Worm (Caenorhabditis elegans) whole organism, L3 larva: ENCODE data around the gene fbxb-1.
A peak's percentile ranks its signal among the peaks of the same experiment; 100 is the strongest.

Source experiments
- R02D3.7 ChIP-seq: fragments of 150-350 bp; optimal IDR thresholded peaks from 2 replicates; lab custom pipeline; 2014; ENCODE audit warnings: missing biosample characterization, missing genetic modification characterization
- ZK546.5 ChIP-seq: sonication (generic microtip); optimal IDR thresholded peaks from 2 replicates; lab custom pipeline; 2017; ENCODE audit warnings: missing biosample characterization, missing genetic modification characterization
- ama-1 ChIP-seq: fragments of 150-350 bp; optimal IDR thresholded peaks from 2 replicates; lab custom pipeline; 2018
- ceh-16 ChIP-seq: sonication (generic microtip); optimal IDR thresholded peaks from 2 replicates; lab custom pipeline; 2017; ENCODE audit warnings: missing biosample characterization, missing genetic modification characterization
- ceh-28 ChIP-seq: fragments of 150-350 bp; optimal IDR thresholded peaks from 2 replicates; lab custom pipeline; 2014; ENCODE audit warnings: missing biosample characterization, missing genetic modification reagents, missing genetic modification characterization
- ceh-82 ChIP-seq: fragments of 150-350 bp; optimal IDR thresholded peaks from 2 replicates; lab custom pipeline; 2014; ENCODE audit warnings: missing biosample characterization, missing genetic modification characterization
- ceh-9 ChIP-seq: sonication (generic microtip); optimal IDR thresholded peaks from 2 replicates; lab custom pipeline; 2018; ENCODE audit warnings: missing biosample characterization, missing genetic modification characterization
- daf-12 ChIP-seq: fragments of 150-350 bp; optimal IDR thresholded peaks from 2 replicates; lab custom pipeline; 2014; ENCODE audit warnings: missing biosample characterization, missing genetic modification reagents, missing genetic modification characterization
- egl-5 ChIP-seq: fragments of 150-350 bp; optimal IDR thresholded peaks from 2 replicates; lab custom pipeline; 2017; ENCODE audit warnings: missing biosample characterization, missing genetic modification reagents, missing genetic modification characterization, inconsistent platforms
- elt-2 ChIP-seq: sonication (generic microtip); optimal IDR thresholded peaks from 2 replicates; lab custom pipeline; 2016; ENCODE audit warnings: missing genetic modification reagents, mild to moderate bottlenecking, missing genetic modification characterization, missing compliant biosample characterization
- elt-3 ChIP-seq, 3 experiments: fragments of 150-350 bp in 1 of 3; sonication (generic microtip) in 2 of 3; optimal IDR thresholded peaks; 2 replicates in 2 of 3; 4 replicates in 1 of 3; lab custom pipeline; 2014 to 2017; ENCODE audit warnings: missing biosample characterization in 3 of 3, missing genetic modification characterization in 3 of 3
- eor-1 ChIP-seq, 2 experiments: fragments of 150-350 bp; optimal IDR thresholded peaks; 2 replicates each; lab custom pipeline; 2014 to 2018; ENCODE audit warnings: missing biosample characterization in 2 of 2, missing genetic modification characterization in 2 of 2
- fkh-10 ChIP-seq: sonication (generic microtip); optimal IDR thresholded peaks from 2 replicates; lab custom pipeline; 2017; ENCODE audit warnings: missing biosample characterization, missing genetic modification reagents, missing genetic modification characterization
- fkh-2 ChIP-seq: fragments of 150-350 bp; optimal IDR thresholded peaks from 2 replicates; lab custom pipeline; 2014; ENCODE audit warnings: missing biosample characterization, missing genetic modification reagents, missing genetic modification characterization
- hmg-11 ChIP-seq: sonication (generic microtip); optimal IDR thresholded peaks from 2 replicates; lab custom pipeline; 2016; ENCODE audit warnings: missing genetic modification characterization, missing compliant biosample characterization
- jun-1 ChIP-seq: fragments of 150-350 bp; optimal IDR thresholded peaks from 2 replicates; lab custom pipeline; 2014; ENCODE audit warnings: missing biosample characterization, missing genetic modification reagents, missing genetic modification characterization
- lin-15B ChIP-seq: fragments of 150-350 bp; optimal IDR thresholded peaks from 2 replicates; lab custom pipeline; 2014; ENCODE audit warnings: missing biosample characterization, missing genetic modification characterization
- lin-39 ChIP-seq: fragments of 150-350 bp; optimal IDR thresholded peaks from 2 replicates; lab custom pipeline; 2018; ENCODE audit warnings: missing biosample characterization, missing genetic modification reagents, missing genetic modification characterization
- mdl-1 ChIP-seq: fragments of 150-350 bp; optimal IDR thresholded peaks from 2 replicates; lab custom pipeline; 2014; ENCODE audit warnings: missing biosample characterization, missing genetic modification characterization
- mml-1 ChIP-seq: fragments of 150-350 bp; sonication (generic microtip); optimal IDR thresholded peaks from 3 replicates; lab custom pipeline; 2014; ENCODE audit warnings: missing biosample characterization, missing genetic modification characterization
- nfya-1 ChIP-seq: sonication (generic microtip); optimal IDR thresholded peaks from 2 replicates; lab custom pipeline; 2017; ENCODE audit warnings: missing genetic modification characterization, mild to moderate bottlenecking, missing compliant biosample characterization, antibody characterized with exemption, moderate library complexity; ENCODE audit not compliant: insufficient read depth
- nhr-11 ChIP-seq: fragments of 150-350 bp; optimal IDR thresholded peaks from 2 replicates; lab custom pipeline; 2014; ENCODE audit warnings: missing biosample characterization, missing genetic modification characterization
- nhr-12 ChIP-seq: fragments of 150-350 bp; optimal IDR thresholded peaks from 2 replicates; lab custom pipeline; 2014; ENCODE audit warnings: missing biosample characterization, missing genetic modification characterization
- nhr-23 ChIP-seq: fragments of 150-350 bp; optimal IDR thresholded peaks from 2 replicates; lab custom pipeline; 2014; ENCODE audit warnings: missing biosample characterization, missing genetic modification reagents, missing genetic modification characterization
- nhr-237 ChIP-seq: fragments of 150-350 bp; optimal IDR thresholded peaks from 2 replicates; lab custom pipeline; 2014; ENCODE audit warnings: missing biosample characterization, missing genetic modification characterization
- nhr-25 ChIP-seq: sonication (generic microtip); optimal IDR thresholded peaks from 2 replicates; lab custom pipeline; 2017; ENCODE audit warnings: missing biosample characterization, missing genetic modification characterization
- nhr-28 ChIP-seq: fragments of 150-350 bp; optimal IDR thresholded peaks from 2 replicates; lab custom pipeline; 2014; ENCODE audit warnings: missing biosample characterization, missing genetic modification characterization
- nhr-43 ChIP-seq: sonication (generic microtip); optimal IDR thresholded peaks from 2 replicates; lab custom pipeline; 2016; ENCODE audit warnings: mild to moderate bottlenecking, missing genetic modification characterization, missing compliant biosample characterization; ENCODE audit not compliant: poor library complexity, severe bottlenecking
- nhr-67 ChIP-seq: fragments of 150-350 bp; optimal IDR thresholded peaks from 2 replicates; lab custom pipeline; 2014; ENCODE audit warnings: missing biosample characterization, missing genetic modification characterization
- nhr-76 ChIP-seq: fragments of 150-350 bp; sonication (generic microtip); optimal IDR thresholded peaks from 5 replicates; lab custom pipeline; 2014; ENCODE audit warnings: missing biosample characterization, missing genetic modification characterization
- nhr-77 ChIP-seq: fragments of 150-350 bp; optimal IDR thresholded peaks from 2 replicates; lab custom pipeline; 2014; ENCODE audit warnings: missing biosample characterization, missing genetic modification characterization
- pha-4 ChIP-seq: fragments of 150-350 bp; optimal IDR thresholded peaks from 2 replicates; lab custom pipeline; 2014; ENCODE audit warnings: missing biosample characterization, missing genetic modification reagents, missing genetic modification characterization
- pqm-1 ChIP-seq: fragments of 150-350 bp; optimal IDR thresholded peaks from 2 replicates; lab custom pipeline; 2017; ENCODE audit warnings: missing biosample characterization, missing genetic modification characterization, inconsistent platforms
- skn-1 ChIP-seq: fragments of 150-350 bp; optimal IDR thresholded peaks from 2 replicates; lab custom pipeline; 2014; ENCODE audit warnings: missing biosample characterization, missing genetic modification characterization
- snpc-4 ChIP-seq: fragments of 150-350 bp; optimal IDR thresholded peaks from 2 replicates; lab custom pipeline; 2014; ENCODE audit warnings: missing biosample characterization, missing genetic modification characterization
- unc-62 ChIP-seq: fragments of 150-350 bp; sonication (generic microtip); optimal IDR thresholded peaks from 4 replicates; lab custom pipeline; 2014; ENCODE audit warnings: missing biosample characterization, missing genetic modification reagents, missing genetic modification characterization
- ztf-11 ChIP-seq: fragments of 150-350 bp; optimal IDR thresholded peaks from 2 replicates; lab custom pipeline; 2014; ENCODE audit warnings: missing biosample characterization, missing genetic modification characterization
- ztf-4 ChIP-seq: fragments of 150-350 bp; optimal IDR thresholded peaks from 2 replicates; lab custom pipeline; 2014; ENCODE audit warnings: missing biosample characterization, missing genetic modification characterization

fbxb-1 gene

DNA sequence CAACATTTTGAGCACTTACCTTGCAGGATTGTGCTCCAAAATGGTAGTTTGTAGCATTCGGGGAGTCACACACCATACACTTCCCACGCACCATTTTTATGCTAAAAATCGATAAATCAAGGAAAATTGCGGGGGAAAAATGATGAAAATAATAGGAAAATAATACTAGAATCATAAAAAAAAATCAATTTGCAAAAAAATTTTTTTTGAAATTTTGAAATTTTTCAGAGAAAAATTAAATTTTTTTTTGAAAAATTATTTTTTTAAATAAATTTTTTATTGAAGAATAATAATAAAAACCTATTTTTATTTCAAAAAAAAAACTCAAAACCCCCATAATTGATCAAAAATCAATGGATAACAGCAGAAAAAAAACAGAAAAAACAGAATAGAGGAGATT is 28.4 kb upstream of the fbxb-1 start, which contains the start of gene nhr-79:
TSS of gene nhr-79 (minus strand) at position 101 of the 400 bp plus-strand sequence.
- TF ChIP-seq ZK546.5 (tag; lab: Kevin White, UChicago) (no peak), nfya-1 (no peak), jun-1 (tag; lab: Kevin White, UChicago) (no peak), skn-1 (tag; lab: Kevin White, UChicago) (no peak), snpc-4 (tag; lab: Kevin White, UChicago) (no peak), ceh-28 (no peak), ceh-9 (tag; lab: Kevin White, UChicago) (no peak), pha-4 (no peak), unc-62 (GFP tag; lab: Kevin White, UChicago) (no peak), nhr-25 (tag; lab: Kevin White, UChicago) (no peak), nhr-237 (tag; lab: Kevin White, UChicago) (no peak), hmg-11 (tag; lab: Kevin White, UChicago) (no peak), ztf-11 (no peak), lin-39 (no peak), fkh-10 (GFP tag; lab: Kevin White, UChicago) (no peak)

- TF ChIP-seq elt-3 (tag; optimal IDR thresholded peaks at IDR 0.05; lab: Kevin White, UChicago) (no peak), pqm-1 (peak; percentile 86), elt-2 (tag; lab: Kevin White, UChicago) (peak; percentile 90), nhr-76 (tag; lab: Kevin White, UChicago) (peak; percentile 97), nhr-67 (tag; lab: Kevin White, UChicago) (no peak), nhr-23 (tag; lab: Kevin White, UChicago) (peak; percentile 0), pha-4 (peak; percentile 54), jun-1 (tag; lab: Kevin White, UChicago) (peak; percentile 18)
These were observed 27.8 kb upstream of the fbxb-1 start for ce11 chrV:19212354-19212753.

DNA sequence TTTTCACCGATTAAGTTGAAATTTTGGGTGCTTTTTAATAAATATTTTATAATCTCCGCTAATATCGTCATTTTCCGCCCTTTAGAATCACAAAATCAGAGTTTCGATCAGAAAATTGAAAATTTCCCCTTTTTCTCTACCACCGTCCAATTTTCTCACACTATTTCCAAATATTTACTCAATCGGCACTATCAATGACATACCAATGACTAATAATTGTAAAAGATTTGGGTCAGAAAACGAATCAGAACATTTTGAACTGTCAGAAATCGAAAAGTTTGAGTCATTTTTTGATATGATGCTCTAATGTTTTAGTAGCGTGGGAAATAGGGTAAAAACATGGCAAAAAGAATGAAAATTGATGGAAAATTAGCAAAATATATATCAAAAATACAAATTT is 23.1 kb upstream of the fbxb-1 start, which contains the start of gene srr-2:
TSS of gene srr-2 (minus strand) at position 73 of the 400 bp plus-strand sequence.
- peak; percentile 47 for TF ChIP-seq pha-4
- TF ChIP-seq lin-39: no peak
- no peak for TF ChIP-seq ZK546.5 (tag; lab: Kevin White, UChicago)
- no peak for TF ChIP-seq snpc-4 (tag; lab: Kevin White, UChicago)
- TF ChIP-seq ceh-16 (tag; lab: Kevin White, UChicago): no peak
- TF ChIP-seq ama-1 (lab: Kevin White, UChicago): no peak
- TF ChIP-seq mdl-1 (tag; lab: Kevin White, UChicago): no peak
- peak; percentile 56 for TF ChIP-seq pqm-1
- TF ChIP-seq ztf-4 (tag; lab: Kevin White, UChicago): no peak
- no peak for TF ChIP-seq fkh-2 (tag; lab: Kevin White, UChicago)
- TF ChIP-seq R02D3.7 (tag; lab: Kevin White, UChicago): no peak
- TF ChIP-seq elt-2 (tag; lab: Kevin White, UChicago): peak; percentile 59

DNA sequence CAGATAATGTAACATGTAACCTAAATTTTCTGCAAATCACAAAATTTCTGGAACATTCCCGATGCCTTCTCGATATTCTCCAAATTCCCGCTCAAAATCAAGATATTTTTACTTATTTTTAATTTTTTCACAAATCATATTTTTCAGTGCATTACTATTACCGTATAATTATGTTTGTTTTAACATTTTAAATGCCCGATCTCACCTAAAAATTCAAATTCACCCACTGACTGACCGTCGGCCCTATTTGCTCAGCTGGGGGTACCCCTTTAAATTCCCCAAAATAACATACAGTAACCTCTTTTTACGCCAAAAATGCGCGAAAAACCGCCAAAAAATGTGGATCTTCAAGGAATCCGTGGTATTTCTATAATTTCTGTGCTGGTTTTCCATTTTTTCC is 22.5 kb upstream of the fbxb-1 start, which contains the start of gene oac-49:
TSS of gene oac-49 (plus strand) at position 301 of the 400 bp plus-strand sequence.
- no peak for TF ChIP-seq lin-15B
- TF ChIP-seq snpc-4 (tag; lab: Kevin White, UChicago): no peak
- TF ChIP-seq nhr-11 (tag; lab: Kevin White, UChicago): no peak
- TF ChIP-seq unc-62 (GFP tag; lab: Kevin White, UChicago): no peak
- no peak for TF ChIP-seq fkh-2 (tag; lab: Kevin White, UChicago)
- no peak for TF ChIP-seq ama-1 (lab: Kevin White, UChicago)
- no peak for TF ChIP-seq pqm-1
- no peak for TF ChIP-seq nhr-12 (tag; lab: Kevin White, UChicago)
- TF ChIP-seq ceh-82 (tag; lab: Kevin White, UChicago): no peak
- TF ChIP-seq ztf-11: no peak
- no peak for TF ChIP-seq nhr-43
- no peak for TF ChIP-seq nhr-77 (tag; lab: Kevin White, UChicago)
- TF ChIP-seq nhr-23 (tag; lab: Kevin White, UChicago): no peak
- TF ChIP-seq nhr-28 (tag; lab: Kevin White, UChicago): no peak
- TF ChIP-seq eor-1 (tag; optimal IDR thresholded peaks at IDR 0.05; lab: Kevin White, UChicago): no peak
- no peak for TF ChIP-seq egl-5 (tag; lab: Kevin White, UChicago)
- TF ChIP-seq daf-12: no peak
- no peak for TF ChIP-seq mml-1 (tag; lab: Kevin White, UChicago)
